Fruit fly (Drosophila melanogaster): ENCODE results near the gene PCID2.

The PCID2 gene

dm6 chr3L:11645933-11646332, 19.7 kb downstream of the PCID2 start, which contains the start of gene CG6071:
TSS of gene CG6071 (minus strand) at chr3L:11646033.
- no peak for TF ChIP-seq Blimp-1 (GFP tag; optimal IDR thresholded peaks at IDR 0.05)

DNA sequence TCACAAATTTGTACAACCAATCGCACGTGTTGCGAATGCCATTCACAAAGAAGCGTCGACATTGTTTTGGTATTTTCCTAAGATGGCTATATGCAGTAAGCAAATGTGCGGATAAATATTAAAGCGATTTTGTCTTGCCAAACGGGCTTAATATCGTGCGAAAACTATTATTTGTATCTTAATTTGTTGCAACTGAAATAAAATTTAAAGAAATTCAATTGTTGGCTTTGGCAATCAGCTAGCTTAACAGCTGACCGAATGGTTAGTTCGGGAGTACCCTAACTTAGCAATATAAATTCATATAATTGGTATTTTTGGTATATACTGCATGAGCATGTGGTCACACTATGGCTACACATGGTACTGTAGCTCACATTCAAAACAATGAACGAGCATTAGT, 22.2 kb downstream of the PCID2 start, which contains the start of the genes RIOK1 and Polr3H:
Gene RIOK1, minus strand, starts transcription at position 65 of the 400 bp plus-strand sequence.
Gene Polr3H, plus strand, starts transcription at position 347 of the 400 bp plus-strand sequence.
- TF ChIP-seq CG6808 (GFP tag; optimal IDR thresholded peaks at IDR 0.05) = no peak
- peak; percentile 4 for TF ChIP-seq CG8632 (GFP tag; optimal IDR thresholded peaks at IDR 0.05)
- TF ChIP-seq esn (GFP tag; optimal IDR thresholded peaks at IDR 0.05) = peak; percentile 79
- peak; percentile 79 for TF ChIP-seq OdsH (GFP tag; optimal IDR thresholded peaks at IDR 0.05)
- no peak for TF ChIP-seq topi (GFP tag; optimal IDR thresholded peaks at IDR 0.05)
- TF ChIP-seq CG32006 (GFP tag; optimal IDR thresholded peaks at IDR 0.05) = no peak
- TF ChIP-seq cyc (GFP tag; optimal IDR thresholded peaks at IDR 0.05) = no peak
- TF ChIP-seq net (GFP tag; optimal IDR thresholded peaks at IDR 0.05) = no peak
- no peak for TF ChIP-seq Smox (GFP tag; optimal IDR thresholded peaks at IDR 0.05)
- no peak for TF ChIP-seq Eip78C (GFP tag)
- no peak for TF ChIP-seq CG3032 (tag; optimal IDR thresholded peaks at IDR 0.05)
- no peak for TF ChIP-seq fkh (GFP tag; optimal IDR thresholded peaks at IDR 0.05)
- peak; percentile 62 for TF ChIP-seq Sox102F (GFP tag; optimal IDR thresholded peaks at IDR 0.05)
- TF ChIP-seq CG6792 (GFP tag; optimal IDR thresholded peaks at IDR 0.05) = no peak
- peak; percentile 55 for TF ChIP-seq CG11902 (GFP tag; optimal IDR thresholded peaks at IDR 0.05)
- no peak for TF ChIP-seq Ets96B (tag; optimal IDR thresholded peaks at IDR 0.05)
- peak; percentile 53 for TF ChIP-seq CG7368 (GFP tag; optimal IDR thresholded peaks at IDR 0.05)
- TF ChIP-seq CG8319 (GFP tag; optimal IDR thresholded peaks at IDR 0.05) = peak; percentile 37
- peak; percentile 58 for TF ChIP-seq Sox15 (GFP tag; optimal IDR thresholded peaks at IDR 0.05)
- no peak for TF ChIP-seq Eip93F (GFP tag; optimal IDR thresholded peaks at IDR 0.05)
- TF ChIP-seq CG6163 (GFP tag; IDR thresholded peaks at IDR 0.05) = no peak
- no peak for TF ChIP-seq CG6854 (GFP tag; optimal IDR thresholded peaks at IDR 0.05)
- no peak for TF ChIP-seq CG10669 (GFP tag; optimal IDR thresholded peaks at IDR 0.05)
- TF ChIP-seq spab (GFP tag; optimal IDR thresholded peaks at IDR 0.05) = no peak
- TF ChIP-seq Lpt (GFP tag; optimal IDR thresholded peaks at IDR 0.05) = no peak
- TF ChIP-seq dsx (GFP tag; optimal IDR thresholded peaks at IDR 0.05; ENCODE audit: poor library complexity, severe bottlenecking) = no peak
- TF ChIP-seq CG3919 (GFP tag; optimal IDR thresholded peaks at IDR 0.05) = no peak
- no peak for TF ChIP-seq fd85E (GFP tag; optimal IDR thresholded peaks at IDR 0.05)
- peak in 1 of 2 experiments; percentile 24 for TF ChIP-seq salr (GFP tag; optimal IDR thresholded peaks at IDR 0.05)
- TF ChIP-seq lz (GFP tag; optimal IDR thresholded peaks at IDR 0.05) = peak; percentile 69
- TF ChIP-seq Ets21C (GFP tag; optimal IDR thresholded peaks at IDR 0.05) = no peak
- no peak for TF ChIP-seq CG34406 (GFP tag; optimal IDR thresholded peaks at IDR 0.05)
- TF ChIP-seq CG6276 (GFP tag; optimal IDR thresholded peaks at IDR 0.05) = no peak
- peak; percentile 70 for TF ChIP-seq achi (GFP tag; optimal IDR thresholded peaks at IDR 0.05)
- TF ChIP-seq Gug (GFP tag; IDR thresholded peaks at IDR 0.05) = no peak
- no peak for TF ChIP-seq svp (GFP tag)
- TF ChIP-seq CG10631 (GFP tag; optimal IDR thresholded peaks at IDR 0.05) = peak; percentile 65
- TF ChIP-seq Met (GFP tag; optimal IDR thresholded peaks at IDR 0.05) = no peak
- peak; percentile 82 for TF ChIP-seq CG31627 (GFP tag; optimal IDR thresholded peaks at IDR 0.05)
- no peak for TF ChIP-seq pdm3 (GFP tag; optimal IDR thresholded peaks at IDR 0.05)
- TF ChIP-seq CG15336 (GFP tag; IDR thresholded peaks at IDR 0.05) = peak; percentile 60
- peak; percentile 65 for TF ChIP-seq eg (GFP tag; IDR thresholded peaks at IDR 0.05)
- no peak for TF ChIP-seq ss (GFP tag; optimal IDR thresholded peaks at IDR 0.05)
- peak; percentile 49 for TF ChIP-seq CG11762 (GFP tag; optimal IDR thresholded peaks at IDR 0.05; ENCODE audit: insufficient read depth)
- no peak for TF ChIP-seq CG1621 (tag; optimal IDR thresholded peaks at IDR 0.05)
- no peak for TF ChIP-seq fd59A (GFP tag; optimal IDR thresholded peaks at IDR 0.05)
- TF ChIP-seq CG11294 (GFP tag; IDR thresholded peaks at IDR 0.05) = no peak
- TF ChIP-seq Sox14 (GFP tag; optimal IDR thresholded peaks at IDR 0.05) = peak; percentile 84
- no peak for TF ChIP-seq CG16779 (tag; optimal IDR thresholded peaks at IDR 0.05)
- peak; percentile 73 for TF ChIP-seq acj6 (GFP tag; optimal IDR thresholded peaks at IDR 0.05)
